Fruit fly (Drosophila melanogaster) whole organism, embryonic: ENCODE results near the gene Taf10.

Source experiments
- Adf1 ChIP-seq: fragments of 200-800 bp; sonication (Bioruptor generic); IDR thresholded peaks from 2 replicates; pipeline ENCODE4 v1.3.6; 2022; ENCODE audit warnings: missing biosample characterization, missing genetic modification characterization
- CG11085 ChIP-seq: fragments of 200-800 bp; sonication (Bioruptor generic); IDR thresholded peaks from 2 replicates; pipeline ENCODE4 v1.3.6; 2022; ENCODE audit warnings: missing biosample characterization, missing genetic modification characterization
- CG11456 ChIP-seq: fragments of 200-800 bp; sonication (Bioruptor generic); IDR thresholded peaks from 3 replicates; pipeline ENCODE4 v1.3.6; 2022; ENCODE audit warnings: missing biosample characterization, missing genetic modification characterization
- CG12155 ChIP-seq: fragments of 200-800 bp; sonication (Bioruptor generic); optimal IDR thresholded peaks from 3 replicates; lab custom pipeline; 2016; ENCODE audit warnings: missing biosample characterization, missing genetic modification characterization
- CG13287 ChIP-seq: fragments of 200-800 bp; sonication (Bioruptor generic); IDR thresholded peaks from 2 replicates; pipeline ENCODE4 v1.3.6; 2022; ENCODE audit warnings: missing biosample characterization, missing genetic modification characterization; ENCODE audit not compliant: partially characterized antibody
- CG14710 ChIP-seq: fragments of 200-800 bp; sonication (Bioruptor generic); optimal IDR thresholded peaks from 3 replicates; lab custom pipeline; 2019; ENCODE audit warnings: missing biosample characterization, mild to moderate bottlenecking, missing genetic modification characterization, moderate library complexity
- CG15011 ChIP-seq: fragments of 200-800 bp; sonication (Bioruptor generic); optimal IDR thresholded peaks from 3 replicates; lab custom pipeline; 2018; ENCODE audit warnings: missing biosample characterization, mild to moderate bottlenecking, missing genetic modification characterization
- CG2120 ChIP-seq: fragments of 200-800 bp; sonication (Bioruptor generic); optimal IDR thresholded peaks from 3 replicates; lab custom pipeline; 2016; ENCODE audit warnings: missing biosample characterization, missing genetic modification characterization
- CG30020 ChIP-seq: fragments of 200-800 bp; optimal IDR thresholded peaks from 2 replicates; lab custom pipeline; 2019; ENCODE audit warnings: missing biosample characterization, mild to moderate bottlenecking, missing genetic modification characterization, moderate library complexity
- CG3065 ChIP-seq: fragments of 200-800 bp; sonication (Bioruptor generic); optimal IDR thresholded peaks from 2 replicates; lab custom pipeline; 2016; ENCODE audit warnings: missing biosample characterization, missing genetic modification characterization
- CG3163 ChIP-seq: fragments of 200-800 bp; sonication (Bioruptor generic); optimal IDR thresholded peaks from 3 replicates; lab custom pipeline; 2016; ENCODE audit warnings: missing biosample characterization, missing genetic modification characterization
- CG32767 ChIP-seq: fragments of 200-800 bp; sonication (Bioruptor generic); IDR thresholded peaks from 2 replicates; pipeline ENCODE4 v1.3.6; 2022; ENCODE audit warnings: missing biosample characterization, missing genetic modification characterization
- CG34376 ChIP-seq: fragments of 200-800 bp; sonication (Bioruptor generic); optimal IDR thresholded peaks from 2 replicates; lab custom pipeline; 2018; ENCODE audit warnings: missing biosample characterization, mild to moderate bottlenecking, missing genetic modification characterization
- CG5180 ChIP-seq: fragments of 200-800 bp; sonication (Bioruptor generic); optimal IDR thresholded peaks from 3 replicates; lab custom pipeline; 2017; ENCODE audit warnings: missing biosample characterization, missing genetic modification characterization, mild to moderate bottlenecking, moderate library complexity, missing genetic modification reagents
- CG8359 ChIP-seq: fragments of 200-800 bp; sonication (Bioruptor generic); optimal IDR thresholded peaks from 2 replicates; lab custom pipeline; 2017; ENCODE audit warnings: missing biosample characterization, mild to moderate bottlenecking, missing genetic modification characterization, borderline replicate concordance
- CG8944 ChIP-seq: fragments of 200-800 bp; sonication (Bioruptor generic); optimal IDR thresholded peaks from 3 replicates; lab custom pipeline; 2016; ENCODE audit warnings: missing biosample characterization, missing genetic modification characterization
- CG9876 ChIP-seq: fragments of 200-800 bp; sonication (Bioruptor generic); optimal IDR thresholded peaks from 2 replicates; lab custom pipeline; 2016; ENCODE audit warnings: missing biosample characterization, missing genetic modification characterization
- Camta ChIP-seq: fragments of 200-800 bp; sonication (Bioruptor generic); optimal IDR thresholded peaks from 2 replicates; lab custom pipeline; 2016; ENCODE audit warnings: missing biosample characterization, missing genetic modification characterization
- Chrac-16 ChIP-seq: fragments of 200-800 bp; sonication (Bioruptor generic); optimal IDR thresholded peaks from 3 replicates; lab custom pipeline; 2016; ENCODE audit warnings: missing biosample characterization, missing genetic modification characterization
- CoRest ChIP-seq: fragments of 200-800 bp; sonication (Bioruptor generic); optimal IDR thresholded peaks from 3 replicates; lab custom pipeline; 2018; ENCODE audit warnings: missing biosample characterization, mild to moderate bottlenecking, missing genetic modification characterization, moderate library complexity
- Doc3 ChIP-seq: fragments of 200-800 bp; sonication (Bioruptor generic); IDR thresholded peaks from 3 replicates; pipeline ENCODE4 v1.3.6; 2022; ENCODE audit warnings: missing biosample characterization, missing genetic modification characterization; ENCODE audit not compliant: partially characterized antibody
- Ets97D ChIP-seq: fragments of 200-800 bp; sonication (Bioruptor generic); optimal IDR thresholded peaks from 3 replicates; lab custom pipeline; 2016; ENCODE audit warnings: missing biosample characterization, missing genetic modification characterization
- GATAe ChIP-seq: fragments of 200-800 bp; sonication (Bioruptor generic); conservative IDR thresholded peaks from 2 replicates; pipeline ENCODE4 v1.3.6; 2022; ENCODE audit warnings: missing biosample characterization, missing genetic modification characterization
- Gug ChIP-seq: fragments of 200-800 bp; sonication (Bioruptor generic); IDR thresholded peaks from 4 replicates; pipeline ENCODE4 v1.3.6; 2022; ENCODE audit warnings: missing biosample characterization, missing genetic modification characterization
- Hey ChIP-seq: fragments of 200-800 bp; sonication (Bioruptor generic); optimal IDR thresholded peaks from 3 replicates; lab custom pipeline; 2018; ENCODE audit warnings: missing biosample characterization, mild to moderate bottlenecking, missing genetic modification characterization
- Lim3 ChIP-seq: fragments of 200-800 bp; sonication (Bioruptor generic); IDR thresholded peaks from 2 replicates; pipeline ENCODE4 v1.3.6; 2022; ENCODE audit warnings: missing biosample characterization, missing genetic modification characterization
- MTF-1 ChIP-seq: fragments of 200-800 bp; sonication (Bioruptor generic); optimal IDR thresholded peaks from 2 replicates; lab custom pipeline; 2018; ENCODE audit warnings: missing biosample characterization, mild to moderate bottlenecking, missing genetic modification characterization, borderline replicate concordance
- Oaz ChIP-seq: fragments of 200-800 bp; sonication (Bioruptor generic); IDR thresholded peaks from 2 replicates; pipeline ENCODE4 v1.3.6; 2022; ENCODE audit warnings: missing biosample characterization, missing genetic modification characterization
- Pdp1 ChIP-seq, 2 experiments: fragments of 200-800 bp; sonication (Bioruptor generic); optimal IDR thresholded peaks; 3 replicates each; lab custom pipeline; 2016; ENCODE audit warnings: missing biosample characterization in 2 of 2, missing genetic modification characterization in 2 of 2, mild to moderate bottlenecking in 1 of 2, moderate library complexity in 1 of 2
- Spps ChIP-seq: fragments of 200-800 bp; sonication (Bioruptor generic); optimal IDR thresholded peaks from 2 replicates; lab custom pipeline; 2018; ENCODE audit warnings: missing biosample characterization, mild to moderate bottlenecking, missing genetic modification characterization
- ase ChIP-seq: fragments of 200-800 bp; sonication (Bioruptor generic); IDR thresholded peaks from 3 replicates; pipeline ENCODE4 v1.3.6; 2022; ENCODE audit warnings: missing biosample characterization, missing genetic modification characterization
- ash1 ChIP-seq: fragments of 200-800 bp; sonication (Bioruptor generic); optimal IDR thresholded peaks from 2 replicates; lab custom pipeline; 2018; ENCODE audit warnings: missing biosample characterization, mild to moderate bottlenecking, missing genetic modification characterization
- cwo ChIP-seq: fragments of 200-800 bp; sonication (Bioruptor generic); optimal IDR thresholded peaks from 3 replicates; lab custom pipeline; 2017; ENCODE audit warnings: missing biosample characterization, missing genetic modification characterization, mild to moderate bottlenecking, moderate library complexity, missing genetic modification reagents
- dm ChIP-seq: fragments of 200-800 bp; sonication (Bioruptor generic); optimal IDR thresholded peaks from 3 replicates; lab custom pipeline; 2016; ENCODE audit warnings: missing biosample characterization, missing genetic modification characterization
- exex ChIP-seq: fragments of 200-800 bp; sonication (Bioruptor generic); optimal IDR thresholded peaks from 4 replicates; lab custom pipeline; 2018; ENCODE audit warnings: missing biosample characterization, mild to moderate bottlenecking, missing genetic modification characterization, moderate library complexity
- fd3F ChIP-seq: fragments of 200-800 bp; sonication (Bioruptor generic); optimal IDR thresholded peaks from 2 replicates; lab custom pipeline; 2018; ENCODE audit warnings: missing biosample characterization, mild to moderate bottlenecking, missing genetic modification characterization, moderate library complexity
- ftz-f1 ChIP-seq: fragments of 200-800 bp; sonication (Bioruptor generic); optimal IDR thresholded peaks from 2 replicates; lab custom pipeline; 2016; ENCODE audit warnings: missing biosample characterization, missing genetic modification characterization
- jing ChIP-seq: fragments of 200-800 bp; sonication (Bioruptor generic); optimal IDR thresholded peaks from 2 replicates; lab custom pipeline; 2018; ENCODE audit warnings: missing biosample characterization, mild to moderate bottlenecking, missing genetic modification characterization
- kah ChIP-seq: fragments of 200-800 bp; sonication (Bioruptor generic); optimal IDR thresholded peaks from 2 replicates; lab custom pipeline; 2018; ENCODE audit warnings: missing biosample characterization, mild to moderate bottlenecking, missing genetic modification characterization
- lab ChIP-seq: fragments of 200-800 bp; sonication (Bioruptor generic); optimal IDR thresholded peaks from 3 replicates; lab custom pipeline; 2017; ENCODE audit warnings: missing biosample characterization, missing genetic modification characterization, mild to moderate bottlenecking, moderate library complexity, missing genetic modification reagents
- lmd ChIP-seq: fragments of 200-800 bp; sonication (Bioruptor generic); IDR thresholded peaks from 2 replicates; pipeline ENCODE4 v1.3.6; 2022; ENCODE audit warnings: missing biosample characterization, missing genetic modification characterization
- mirr ChIP-seq: fragments of 200-800 bp; sonication (Bioruptor generic); optimal IDR thresholded peaks from 3 replicates; lab custom pipeline; 2018; ENCODE audit warnings: missing biosample characterization, mild to moderate bottlenecking, missing genetic modification characterization
- nerfin-2 ChIP-seq: fragments of 200-800 bp; sonication (Bioruptor generic); IDR thresholded peaks from 2 replicates; pipeline ENCODE4 v1.3.6; 2022; ENCODE audit warnings: missing biosample characterization, missing genetic modification characterization; ENCODE audit not compliant: partially characterized antibody
- sd ChIP-seq: fragments of 200-800 bp; sonication (Bioruptor generic); optimal IDR thresholded peaks from 3 replicates; lab custom pipeline; 2018; ENCODE audit warnings: missing biosample characterization, mild to moderate bottlenecking, missing genetic modification characterization, moderate library complexity
- sug ChIP-seq: fragments of 200-800 bp; optimal IDR thresholded peaks from 2 replicates; lab custom pipeline; 2019; ENCODE audit warnings: missing biosample characterization, mild to moderate bottlenecking, missing genetic modification characterization, moderate library complexity
- trh ChIP-seq: fragments of 200-800 bp; sonication (Bioruptor generic); optimal IDR thresholded peaks from 2 replicates; lab custom pipeline; 2016; ENCODE audit warnings: missing biosample characterization, missing genetic modification characterization
- tup ChIP-seq: fragments of 200-800 bp; sonication (Bioruptor generic); optimal IDR thresholded peaks from 2 replicates; lab custom pipeline; 2016; ENCODE audit warnings: missing biosample characterization, mild to moderate bottlenecking, missing genetic modification characterization, moderate library complexity
- vfl ChIP-seq: fragments of 200-800 bp; sonication (Bioruptor generic); optimal IDR thresholded peaks from 2 replicates; lab custom pipeline; 2016; ENCODE audit warnings: missing biosample characterization, missing genetic modification characterization
- yki ChIP-seq: fragments of >200 bp; optimal IDR thresholded peaks from 3 replicates; lab custom pipeline; 2018

The Taf10 gene

dm6 chr2L:2800956-2801776 is 33.5 kb downstream of the Taf10 start (continued):
- TF ChIP-seq ftz-f1 (peak; percentile 41), dm (GFP tag; lab: Kevin White, UChicago) (no peak), CG11456 (no peak), CG13287 (GFP tag; lab: Robert Waterston, UW) (no peak), trh (GFP tag; lab: Kevin White, UChicago) (no peak), nerfin-2 (GFP tag; lab: Robert Waterston, UW) (no peak), CG14710 (tag; lab: Kevin White, UChicago) (no peak), CG8359 (GFP tag; lab: Kevin White, UChicago) (no peak), Lim3 (peak; percentile 63; the same call in 1 of the 2 replicates), mirr (GFP tag; lab: Kevin White, UChicago) (peak; percentile 86), vfl (no peak), CG8944 (GFP tag; lab: Kevin White, UChicago) (no peak), Oaz (GFP tag; lab: Robert Waterston, UW) (no peak), CG5180 (GFP tag; lab: Kevin White, UChicago) (peak; percentile 11), MTF-1 (no peak), CG2120 (GFP tag; lab: Kevin White, UChicago) (no peak), Ets97D (GFP tag; lab: Kevin White, UChicago) (no peak), jing (GFP tag; lab: Kevin White, UChicago) (no peak), tup (GFP tag; lab: Kevin White, UChicago) (no peak), Chrac-16 (GFP tag; lab: Kevin White, UChicago) (no peak), lab (peak; percentile 90), Spps (tag; lab: Kevin White, UChicago) (no peak), CG11085 (GFP tag; lab: Robert Waterston, UW) (no peak), sug (peak; percentile 86), lmd (GFP tag; lab: Robert Waterston, UW) (no peak), yki (lab: Kevin White, UChicago) (no peak), CG9876 (GFP tag; lab: Kevin White, UChicago) (no peak), CG15011 (GFP tag; lab: Kevin White, UChicago) (no peak), fd3F (GFP tag; lab: Kevin White, UChicago) (no peak), CG3163 (GFP tag; lab: Kevin White, UChicago) (no peak), Doc3 (no peak), exex (tag; lab: Kevin White, UChicago) (peak; percentile 93), CG12155 (GFP tag; lab: Kevin White, UChicago) (no peak), CG32767 (GFP tag; lab: Robert Waterston, UW) (no peak), sd (tag; lab: Kevin White, UChicago) (peak; percentile 70), ash1 (GFP tag; lab: Kevin White, UChicago) (no peak), cwo (peak; percentile 83), CG34376 (GFP tag; lab: Kevin White, UChicago) (peak; percentile 77), CG3065 (GFP tag; lab: Kevin White, UChicago) (no peak), Camta (GFP tag; lab: Kevin White, UChicago) (no peak), Gug (GFP tag; lab: Robert Waterston, UW) (no peak), GATAe (GFP tag; lab: Robert Waterston, UW) (peak; percentile 26; the same call in 1 of the 2 replicates), Adf1 (no peak), CG30020 (tag; lab: Kevin White, UChicago) (no peak), Pdp1 (GFP tag; optimal IDR thresholded peaks at IDR 0.05; lab: Kevin White, UChicago) (peak in 1 of 2 experiments; percentile 25), CoRest (tag; lab: Kevin White, UChicago) (no peak), Hey (tag; lab: Kevin White, UChicago) (peak; percentile 83), kah (GFP tag; lab: Kevin White, UChicago) (no peak), ase (no peak)
